Worm (Caenorhabditis elegans) whole organism, L3 larva: ENCODE measurements around the gene Y37D8A.5.

Source experiments
- ZK546.5 ChIP-seq: sonication (generic microtip); optimal IDR thresholded peaks from 2 replicates; lab custom pipeline; 2017; ENCODE audit warnings: missing biosample characterization, missing genetic modification characterization
- ama-1 ChIP-seq: fragments of 150-350 bp; optimal IDR thresholded peaks from 2 replicates; lab custom pipeline; 2018
- ceh-16 ChIP-seq: sonication (generic microtip); optimal IDR thresholded peaks from 2 replicates; lab custom pipeline; 2017; ENCODE audit warnings: missing biosample characterization, missing genetic modification characterization
- ceh-28 ChIP-seq: fragments of 150-350 bp; optimal IDR thresholded peaks from 2 replicates; lab custom pipeline; 2014; ENCODE audit warnings: missing biosample characterization, missing genetic modification reagents, missing genetic modification characterization
- ceh-9 ChIP-seq: sonication (generic microtip); optimal IDR thresholded peaks from 2 replicates; lab custom pipeline; 2018; ENCODE audit warnings: missing biosample characterization, missing genetic modification characterization
- daf-12 ChIP-seq: fragments of 150-350 bp; optimal IDR thresholded peaks from 2 replicates; lab custom pipeline; 2014; ENCODE audit warnings: missing biosample characterization, missing genetic modification reagents, missing genetic modification characterization
- egl-27 ChIP-seq: sonication (generic microtip); optimal IDR thresholded peaks from 4 replicates; lab custom pipeline; 2017; ENCODE audit warnings: missing biosample characterization, missing genetic modification reagents, missing genetic modification characterization
- egl-5 ChIP-seq: fragments of 150-350 bp; optimal IDR thresholded peaks from 2 replicates; lab custom pipeline; 2017; ENCODE audit warnings: missing biosample characterization, missing genetic modification reagents, missing genetic modification characterization, inconsistent platforms
- elt-2 ChIP-seq: sonication (generic microtip); optimal IDR thresholded peaks from 2 replicates; lab custom pipeline; 2016; ENCODE audit warnings: missing genetic modification reagents, mild to moderate bottlenecking, missing genetic modification characterization, missing compliant biosample characterization
- elt-3 ChIP-seq, 3 experiments: fragments of 150-350 bp in 1 of 3; sonication (generic microtip) in 2 of 3; optimal IDR thresholded peaks; 2 replicates in 2 of 3; 4 replicates in 1 of 3; lab custom pipeline; 2014 to 2017; ENCODE audit warnings: missing biosample characterization in 3 of 3, missing genetic modification characterization in 3 of 3
- eor-1 ChIP-seq, 2 experiments: fragments of 150-350 bp; optimal IDR thresholded peaks; 2 replicates each; lab custom pipeline; 2014 to 2018; ENCODE audit warnings: missing biosample characterization in 2 of 2, missing genetic modification characterization in 2 of 2
- fkh-10 ChIP-seq: sonication (generic microtip); optimal IDR thresholded peaks from 2 replicates; lab custom pipeline; 2017; ENCODE audit warnings: missing biosample characterization, missing genetic modification reagents, missing genetic modification characterization
- fkh-2 ChIP-seq: fragments of 150-350 bp; optimal IDR thresholded peaks from 2 replicates; lab custom pipeline; 2014; ENCODE audit warnings: missing biosample characterization, missing genetic modification reagents, missing genetic modification characterization
- fos-1 ChIP-seq: fragments of 150-350 bp; optimal IDR thresholded peaks from 2 replicates; lab custom pipeline; 2014; ENCODE audit warnings: missing biosample characterization, missing genetic modification characterization
- hmg-11 ChIP-seq: sonication (generic microtip); optimal IDR thresholded peaks from 2 replicates; lab custom pipeline; 2016; ENCODE audit warnings: missing genetic modification characterization, missing compliant biosample characterization
- lsy-12 ChIP-seq: sonication (generic microtip); optimal IDR thresholded peaks from 2 replicates; lab custom pipeline; 2016; ENCODE audit warnings: mild to moderate bottlenecking, missing genetic modification characterization, missing compliant biosample characterization
- nhr-12 ChIP-seq: fragments of 150-350 bp; optimal IDR thresholded peaks from 2 replicates; lab custom pipeline; 2014; ENCODE audit warnings: missing biosample characterization, missing genetic modification characterization
- nhr-237 ChIP-seq: fragments of 150-350 bp; optimal IDR thresholded peaks from 2 replicates; lab custom pipeline; 2014; ENCODE audit warnings: missing biosample characterization, missing genetic modification characterization
- nhr-28 ChIP-seq: fragments of 150-350 bp; optimal IDR thresholded peaks from 2 replicates; lab custom pipeline; 2014; ENCODE audit warnings: missing biosample characterization, missing genetic modification characterization
- nhr-43 ChIP-seq: sonication (generic microtip); optimal IDR thresholded peaks from 2 replicates; lab custom pipeline; 2016; ENCODE audit warnings: mild to moderate bottlenecking, missing genetic modification characterization, missing compliant biosample characterization; ENCODE audit not compliant: poor library complexity, severe bottlenecking
- nhr-67 ChIP-seq: fragments of 150-350 bp; optimal IDR thresholded peaks from 2 replicates; lab custom pipeline; 2014; ENCODE audit warnings: missing biosample characterization, missing genetic modification characterization
- nhr-77 ChIP-seq: fragments of 150-350 bp; optimal IDR thresholded peaks from 2 replicates; lab custom pipeline; 2014; ENCODE audit warnings: missing biosample characterization, missing genetic modification characterization
- pha-4 ChIP-seq: fragments of 150-350 bp; optimal IDR thresholded peaks from 2 replicates; lab custom pipeline; 2014; ENCODE audit warnings: missing biosample characterization, missing genetic modification reagents, missing genetic modification characterization
- pqm-1 ChIP-seq: fragments of 150-350 bp; optimal IDR thresholded peaks from 2 replicates; lab custom pipeline; 2017; ENCODE audit warnings: missing biosample characterization, missing genetic modification characterization, inconsistent platforms
- sea-2 ChIP-seq: fragments of 150-350 bp; sonication (generic microtip); optimal IDR thresholded peaks from 4 replicates; lab custom pipeline; 2014; ENCODE audit warnings: missing biosample characterization, missing genetic modification reagents, missing genetic modification characterization
- skn-1 ChIP-seq: fragments of 150-350 bp; optimal IDR thresholded peaks from 2 replicates; lab custom pipeline; 2014; ENCODE audit warnings: missing biosample characterization, missing genetic modification characterization
- snpc-4 ChIP-seq: fragments of 150-350 bp; optimal IDR thresholded peaks from 2 replicates; lab custom pipeline; 2014; ENCODE audit warnings: missing biosample characterization, missing genetic modification characterization
- unc-39 ChIP-seq: sonication (generic microtip); optimal IDR thresholded peaks from 4 replicates; lab custom pipeline; 2017; ENCODE audit warnings: missing biosample characterization, missing genetic modification characterization
- zag-1 ChIP-seq: fragments of 150-350 bp; optimal IDR thresholded peaks from 2 replicates; lab custom pipeline; 2014; ENCODE audit warnings: missing biosample characterization, missing genetic modification characterization

Y37D8A.5 gene

DNA sequence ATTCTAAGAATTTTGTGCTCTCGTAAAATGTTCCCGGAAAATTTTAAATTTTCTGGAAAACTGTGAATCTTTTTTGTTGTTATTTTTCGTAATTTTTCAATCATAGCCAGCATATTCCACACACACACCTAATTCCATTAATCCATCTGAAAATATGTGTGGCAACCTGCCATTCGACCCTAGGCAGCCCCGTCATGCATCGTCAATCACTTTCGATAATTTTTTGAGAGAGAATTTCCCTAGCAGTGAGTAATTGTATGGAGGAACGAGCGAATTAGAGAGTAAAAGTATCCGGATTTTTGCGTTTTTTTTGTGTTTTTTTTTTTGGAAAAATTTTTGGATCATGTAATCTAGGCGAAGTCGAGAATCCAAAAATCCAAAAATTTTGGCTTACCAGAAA lies 42.1 kb downstream of the Y37D8A.5 start, which contains the start of gene BE10.4:
Gene BE10.4, plus strand, starts transcription at position 301 of the 400 bp plus-strand sequence.
- TF ChIP-seq ceh-28 (tag; lab: Kevin White, UChicago) (no peak), eor-1 (tag; optimal IDR thresholded peaks at IDR 0.05; lab: Kevin White, UChicago) (no peak), sea-2 (GFP tag; lab: Kevin White, UChicago) (no peak), nhr-28 (tag; lab: Kevin White, UChicago) (no peak), nhr-77 (no peak), elt-2 (no peak), skn-1 (tag; lab: Kevin White, UChicago) (no peak), nhr-67 (tag; lab: Kevin White, UChicago) (no peak), pha-4 (tag; lab: Kevin White, UChicago) (no peak), lsy-12 (no peak), nhr-237 (no peak), daf-12 (tag; lab: Kevin White, UChicago) (no peak), ceh-16 (tag; lab: Kevin White, UChicago) (no peak), fkh-2 (tag; lab: Kevin White, UChicago) (no peak), hmg-11 (tag; lab: Kevin White, UChicago) (no peak)

DNA sequence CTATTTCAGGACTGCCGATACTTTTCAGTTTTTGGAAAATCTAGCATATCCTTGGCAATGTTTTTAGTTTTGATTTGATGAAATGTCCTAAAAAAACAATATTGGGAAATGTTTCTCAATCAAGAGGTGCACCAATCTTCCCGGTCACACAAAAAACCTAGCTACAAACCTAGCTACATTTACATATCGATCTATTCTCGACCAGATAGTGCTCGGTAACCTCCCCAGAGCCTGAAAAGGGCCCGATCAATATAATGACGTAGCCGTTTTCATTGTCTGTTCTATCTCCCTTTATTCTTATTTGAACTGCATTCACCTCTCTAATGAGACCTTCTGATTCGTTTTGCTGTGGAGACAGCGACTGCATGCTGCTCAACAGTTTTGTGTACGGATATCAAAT lies 47.6 kb downstream of the Y37D8A.5 start, which contains the start of gene BE10.3:
Gene BE10.3, plus strand, starts transcription at position 301 of the 400 bp plus-strand sequence.
- TF ChIP-seq hmg-11 (tag; lab: Kevin White, UChicago) (no peak), fkh-10 (GFP tag; lab: Kevin White, UChicago) (no peak), egl-5 (tag; lab: Kevin White, UChicago) (no peak), snpc-4 (tag; lab: Kevin White, UChicago) (no peak), pqm-1 (tag; lab: Kevin White, UChicago) (no peak), nhr-43 (no peak), ama-1 (lab: Kevin White, UChicago) (no peak), daf-12 (tag; lab: Kevin White, UChicago) (no peak), ceh-9 (tag; lab: Kevin White, UChicago) (no peak), nhr-12 (tag; lab: Kevin White, UChicago) (no peak), elt-2 (no peak), elt-3 (tag; optimal IDR thresholded peaks at IDR 0.05; lab: Kevin White, UChicago) (no peak), zag-1 (tag; lab: Kevin White, UChicago) (no peak), egl-27 (no peak), ceh-16 (tag; lab: Kevin White, UChicago) (no peak), fos-1 (tag; lab: Kevin White, UChicago) (no peak), unc-39 (tag; lab: Kevin White, UChicago) (no peak), ZK546.5 (tag; lab: Kevin White, UChicago) (no peak)

DNA sequence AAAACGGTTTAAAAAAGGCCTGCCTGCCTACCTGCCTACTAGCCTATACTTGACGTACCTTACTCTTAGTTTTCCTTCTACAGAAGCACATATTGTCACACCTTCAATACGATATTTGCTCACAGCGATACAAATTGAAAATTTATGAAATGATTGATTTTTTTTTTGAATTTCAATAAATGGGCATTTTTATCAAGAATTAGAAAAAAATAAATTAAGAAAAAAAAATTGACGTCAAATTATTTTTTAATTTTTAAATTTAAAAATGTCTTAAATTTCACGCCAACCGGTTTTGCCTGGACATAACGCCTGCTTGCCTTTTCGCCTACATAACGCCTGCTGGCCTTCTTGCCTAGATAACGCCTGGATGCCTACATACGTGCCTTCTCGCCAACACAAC lies 48.6 kb downstream of the Y37D8A.5 start, which contains the start of gene BE10.5:
Gene BE10.5, minus strand, starts transcription at position 101 of the 400 bp plus-strand sequence.
- TF ChIP-seq nhr-43, result no peak
